Fruit fly (Drosophila melanogaster) Kc167 (cell line): ENCODE measurements around the gene CG34451.

Source experiments
- Myc ChIP-seq: fragments of >200 bp; optimal IDR thresholded peaks from 2 replicates; lab custom pipeline; 2017; ENCODE audit warnings: missing external identifiers
- Sin3A ChIP-seq: fragments of >200 bp; optimal IDR thresholded peaks from 2 replicates; lab custom pipeline; 2018; ENCODE audit warnings: missing external identifiers
- h ChIP-seq: fragments of >200 bp; optimal IDR thresholded peaks from 3 replicates; lab custom pipeline; 2018; ENCODE audit warnings: missing external identifiers
- insv ChIP-seq: fragments of >200 bp; optimal IDR thresholded peaks from 3 replicates; lab custom pipeline; 2018; ENCODE audit warnings: missing external identifiers
- psq ChIP-seq: fragments of >200 bp; optimal IDR thresholded peaks from 2 replicates; lab custom pipeline; 2017; ENCODE audit warnings: missing external identifiers
- ttk ChIP-seq: sonication (Bioruptor generic); optimal IDR thresholded peaks from 2 replicates; lab custom pipeline; 2017; ENCODE audit warnings: missing external identifiers

CG34451 gene

dm6 chr3L:15697916-15698315, 6.0 kb upstream of the CG34451 start:
- TF ChIP-seq ttk (lab: Kevin White, UChicago) (no peak), h (lab: Kevin White, UChicago) (no peak), psq (lab: Kevin White, UChicago) (no peak), Myc (lab: Kevin White, UChicago) (no peak), insv (lab: Kevin White, UChicago) (no peak), Sin3A (lab: Kevin White, UChicago) (no peak)

dm6 chr3L:15695195-15695594, 3.3 kb upstream of the CG34451 start:
- TF ChIP-seq insv (lab: Kevin White, UChicago) (no peak), psq (lab: Kevin White, UChicago) (no peak), Myc (lab: Kevin White, UChicago) (no peak), ttk (lab: Kevin White, UChicago) (no peak), h (lab: Kevin White, UChicago) (no peak), Sin3A (lab: Kevin White, UChicago) (no peak)

dm6 chr3L:15694406-15694805, 2.5 kb upstream of the CG34451 start:
- TF ChIP-seq psq (lab: Kevin White, UChicago), result no peak
- no peak for TF ChIP-seq h (lab: Kevin White, UChicago)
- TF ChIP-seq Myc (lab: Kevin White, UChicago), result no peak
- TF ChIP-seq insv (lab: Kevin White, UChicago), result no peak
- no peak for TF ChIP-seq Sin3A (lab: Kevin White, UChicago)
- TF ChIP-seq ttk (lab: Kevin White, UChicago), result no peak

- TF ChIP-seq psq (lab: Kevin White, UChicago) (no peak), Myc (lab: Kevin White, UChicago) (no peak)
Measured at dm6 chr3L:15692794-15693532, 1.1 kb upstream of the CG34451 start.

dm6 chr3L:15692388-15692787, 520 bp upstream of the CG34451 start:
- TF ChIP-seq h (lab: Kevin White, UChicago) (no peak), insv (lab: Kevin White, UChicago) (no peak), psq (lab: Kevin White, UChicago) (no peak), Myc (lab: Kevin White, UChicago) (no peak), Sin3A (lab: Kevin White, UChicago) (no peak), ttk (lab: Kevin White, UChicago) (no peak)

- TF ChIP-seq psq (lab: Kevin White, UChicago) (no peak), ttk (lab: Kevin White, UChicago) (no peak), h (lab: Kevin White, UChicago) (no peak), Myc (lab: Kevin White, UChicago) (no peak)
Measured at dm6 chr3L:15690711-15691591, 917 bp downstream of the CG34451 start.

- no peak for TF ChIP-seq h (lab: Kevin White, UChicago)
- TF ChIP-seq ttk (lab: Kevin White, UChicago), result no peak
- TF ChIP-seq psq (lab: Kevin White, UChicago), result no peak
- TF ChIP-seq insv (lab: Kevin White, UChicago), result no peak
- no peak for TF ChIP-seq Myc (lab: Kevin White, UChicago)
- TF ChIP-seq Sin3A (lab: Kevin White, UChicago), result no peak
Measured at dm6 chr3L:15689518-15689917, 2.4 kb downstream of the CG34451 start.

- TF ChIP-seq Sin3A (lab: Kevin White, UChicago), result no peak
- no peak for TF ChIP-seq ttk (lab: Kevin White, UChicago)
- no peak for TF ChIP-seq h (lab: Kevin White, UChicago)
- no peak for TF ChIP-seq psq (lab: Kevin White, UChicago)
- TF ChIP-seq insv (lab: Kevin White, UChicago), result no peak
- no peak for TF ChIP-seq Myc (lab: Kevin White, UChicago)
Measured at dm6 chr3L:15687802-15688201, 4.1 kb downstream of the CG34451 start, which contains the start of gene CG34452. CG34452 (minus strand) TSS chr3L:15687902.

dm6 chr3L:15684017-15684416, 7.9 kb downstream of the CG34451 start:
- no peak for TF ChIP-seq insv (lab: Kevin White, UChicago)
- TF ChIP-seq Myc (lab: Kevin White, UChicago), result no peak
- TF ChIP-seq psq (lab: Kevin White, UChicago), result no peak
- no peak for TF ChIP-seq ttk (lab: Kevin White, UChicago)
- no peak for TF ChIP-seq Sin3A (lab: Kevin White, UChicago)
- no peak for TF ChIP-seq h (lab: Kevin White, UChicago)

dm6 chr3L:15683345-15683922, 8.4 kb downstream of the CG34451 start, which contains the start of the genes CG7579 and Pgant8:
CG7579 (minus strand) TSS chr3L:15683445.
Pgant8 (plus strand) TSS chr3L:15683872.
- TF ChIP-seq Sin3A (lab: Kevin White, UChicago) (no peak), psq (lab: Kevin White, UChicago) (no peak), insv (lab: Kevin White, UChicago) (no peak), ttk (lab: Kevin White, UChicago) (no peak), h (lab: Kevin White, UChicago) (no peak)

dm6 chr3L:15679420-15679819, 12.4 kb downstream of the CG34451 start, which contains the start of gene CG7304:
CG7304 (plus strand) TSS chr3L:15679720.
- TF ChIP-seq insv (lab: Kevin White, UChicago) (no peak), h (lab: Kevin White, UChicago) (no peak), ttk (lab: Kevin White, UChicago) (no peak), psq (lab: Kevin White, UChicago) (no peak), Myc (lab: Kevin White, UChicago) (no peak), Sin3A (lab: Kevin White, UChicago) (no peak)
